Fruit fly (Drosophila melanogaster) whole organism, embryonic: Measurements from ENCODE around the gene CG9302.
A peak's percentile ranks its signal among the peaks of the same experiment; 100 is the strongest.

ENCODE experiments used
- Ada2b ChIP-seq: fragments of 200-800 bp; sonication (Bioruptor generic); IDR thresholded peaks from 2 replicates; pipeline ENCODE4 v1.3.6; 2022; ENCODE audit warnings: missing biosample characterization, missing genetic modification characterization
- Bgb ChIP-seq: fragments of 200-800 bp; sonication (Bioruptor generic); IDR thresholded peaks from 2 replicates; pipeline ENCODE4 v1.3.6; 2022; ENCODE audit warnings: missing biosample characterization, missing genetic modification characterization; ENCODE audit not compliant: partially characterized antibody
- CG1024 ChIP-seq: fragments of 200-800 bp; sonication (Bioruptor generic); IDR thresholded peaks from 2 replicates; pipeline ENCODE4 v1.3.6; 2022; ENCODE audit warnings: missing biosample characterization, missing genetic modification characterization
- CG10321 ChIP-seq: fragments of 200-800 bp; sonication (Bioruptor generic); IDR thresholded peaks from 2 replicates; pipeline ENCODE4 v1.3.6; 2022; ENCODE audit warnings: missing biosample characterization, missing genetic modification characterization
- CG10543 ChIP-seq: fragments of 200-800 bp; sonication (Bioruptor generic); optimal IDR thresholded peaks from 3 replicates; lab custom pipeline; 2017; ENCODE audit warnings: missing biosample characterization, mild to moderate bottlenecking, missing genetic modification characterization, moderate library complexity
- CG10979 ChIP-seq: fragments of 200-800 bp; sonication (Bioruptor generic); optimal IDR thresholded peaks from 2 replicates; lab custom pipeline; 2018; ENCODE audit warnings: missing biosample characterization, mild to moderate bottlenecking, missing genetic modification characterization, moderate library complexity
- CG14965 ChIP-seq: fragments of 200-800 bp; sonication (Bioruptor generic); optimal IDR thresholded peaks from 2 replicates; lab custom pipeline; 2016; ENCODE audit warnings: missing biosample characterization, missing genetic modification characterization, borderline replicate concordance
- CG17328 ChIP-seq: fragments of 200-800 bp; sonication (Bioruptor generic); IDR thresholded peaks from 2 replicates; pipeline ENCODE4 v1.3.6; 2022; ENCODE audit warnings: missing biosample characterization, missing genetic modification characterization
- CG17829 ChIP-seq: fragments of 200-800 bp; optimal IDR thresholded peaks from 2 replicates; lab custom pipeline; 2019; ENCODE audit warnings: missing biosample characterization, mild to moderate bottlenecking, missing genetic modification characterization, moderate library complexity
- CG2129 ChIP-seq: fragments of 200-800 bp; sonication (Bioruptor generic); IDR thresholded peaks from 2 replicates; pipeline ENCODE4 v1.3.6; 2022; ENCODE audit warnings: missing biosample characterization, missing genetic modification characterization; ENCODE audit not compliant: partially characterized antibody
- CG30020 ChIP-seq: fragments of 200-800 bp; optimal IDR thresholded peaks from 2 replicates; lab custom pipeline; 2019; ENCODE audit warnings: missing biosample characterization, mild to moderate bottlenecking, missing genetic modification characterization, moderate library complexity
- CG33213 ChIP-seq: fragments of 200-800 bp; sonication (Bioruptor generic); optimal IDR thresholded peaks from 3 replicates; lab custom pipeline; 2016; ENCODE audit warnings: missing biosample characterization, missing genetic modification characterization
- CG6765 ChIP-seq: fragments of 200-800 bp; sonication (Bioruptor generic); optimal IDR thresholded peaks from 3 replicates; lab custom pipeline; 2017; ENCODE audit warnings: missing biosample characterization, mild to moderate bottlenecking, missing genetic modification characterization
- CG7357 ChIP-seq: fragments of 200-800 bp; sonication (Bioruptor generic); IDR thresholded peaks from 3 replicates; pipeline ENCODE4 v1.3.6; 2022; ENCODE audit warnings: missing biosample characterization, missing genetic modification characterization
- CG7372 ChIP-seq: fragments of 200-800 bp; sonication (Bioruptor generic); IDR thresholded peaks from 2 replicates; pipeline ENCODE4 v1.3.6; 2022; ENCODE audit warnings: missing biosample characterization, missing genetic modification characterization
- CG7987 ChIP-seq: fragments of 200-800 bp; sonication (Bioruptor generic); optimal IDR thresholded peaks from 2 replicates; lab custom pipeline; 2018; ENCODE audit warnings: missing biosample characterization, mild to moderate bottlenecking, missing genetic modification characterization, moderate library complexity
- Chrac-16 ChIP-seq: fragments of 200-800 bp; sonication (Bioruptor generic); optimal IDR thresholded peaks from 3 replicates; lab custom pipeline; 2016; ENCODE audit warnings: missing biosample characterization, missing genetic modification characterization
- Dref ChIP-seq: fragments of 200-800 bp; sonication (Bioruptor generic); IDR thresholded peaks from 2 replicates; pipeline ENCODE4 v1.3.6; 2022; ENCODE audit warnings: missing biosample characterization, missing genetic modification characterization
- H15 ChIP-seq: fragments of 200-800 bp; sonication (Bioruptor generic); IDR thresholded peaks from 3 replicates; pipeline ENCODE4 v1.3.6; 2022; ENCODE audit warnings: missing biosample characterization, missing genetic modification characterization
- HLH4C ChIP-seq: fragments of 200-800 bp; sonication (Bioruptor generic); IDR thresholded peaks from 3 replicates; pipeline ENCODE4 v1.3.6; 2022; ENCODE audit warnings: missing biosample characterization, missing genetic modification characterization; ENCODE audit not compliant: partially characterized antibody
- Max ChIP-seq: fragments of 200-800 bp; sonication (Bioruptor generic); optimal IDR thresholded peaks from 2 replicates; lab custom pipeline; 2016; ENCODE audit warnings: missing biosample characterization, mild to moderate bottlenecking, missing genetic modification characterization
- NFAT ChIP-seq: fragments of 200-800 bp; sonication (Bioruptor generic); IDR thresholded peaks from 2 replicates; pipeline ENCODE4 v1.3.6; 2022; ENCODE audit warnings: missing biosample characterization, missing genetic modification characterization
- Pdp1 ChIP-seq, 2 experiments: fragments of 200-800 bp; sonication (Bioruptor generic); optimal IDR thresholded peaks; 3 replicates each; lab custom pipeline; 2016; ENCODE audit warnings: missing biosample characterization in 2 of 2, missing genetic modification characterization in 2 of 2, mild to moderate bottlenecking in 1 of 2, moderate library complexity in 1 of 2
- Poxn ChIP-seq: fragments of 200-800 bp; sonication (Bioruptor generic); IDR thresholded peaks from 2 replicates; pipeline ENCODE4 v1.3.6; 2022; ENCODE audit warnings: missing biosample characterization, missing genetic modification characterization
- Xbp1 ChIP-seq: fragments of 200-800 bp; sonication (Bioruptor generic); optimal IDR thresholded peaks from 3 replicates; lab custom pipeline; 2016; ENCODE audit warnings: missing biosample characterization, mild to moderate bottlenecking, missing genetic modification characterization
- ase ChIP-seq: fragments of 200-800 bp; sonication (Bioruptor generic); IDR thresholded peaks from 3 replicates; pipeline ENCODE4 v1.3.6; 2022; ENCODE audit warnings: missing biosample characterization, missing genetic modification characterization
- bsh ChIP-seq, 2 experiments: fragments of 200-800 bp; sonication (Bioruptor generic); optimal IDR thresholded peaks; 2 replicates each; lab custom pipeline; 2017 to 2018; ENCODE audit warnings: mild to moderate bottlenecking in 2 of 2, missing biosample characterization in 2 of 2, missing genetic modification characterization in 2 of 2, moderate library complexity in 1 of 2
- caup ChIP-seq: fragments of 200-800 bp; sonication (Bioruptor generic); optimal IDR thresholded peaks from 3 replicates; lab custom pipeline; 2017; ENCODE audit warnings: missing biosample characterization, mild to moderate bottlenecking, missing genetic modification characterization, moderate library complexity; ENCODE audit not compliant: severe bottlenecking
- chif ChIP-seq, 2 experiments: fragments of 200-800 bp; sonication (Bioruptor generic); optimal IDR thresholded peaks; 3 replicates each; lab custom pipeline; 2016; ENCODE audit warnings: missing biosample characterization in 2 of 2, missing genetic modification characterization in 2 of 2
- crol ChIP-seq: fragments of 200-800 bp; sonication (Bioruptor generic); IDR thresholded peaks from 2 replicates; pipeline ENCODE4 v1.3.6; 2022; ENCODE audit warnings: missing biosample characterization, missing genetic modification characterization
- danr ChIP-seq: fragments of 200-800 bp; sonication (Bioruptor generic); IDR thresholded peaks from 2 replicates; pipeline ENCODE4 v1.3.6; 2022; ENCODE audit warnings: missing biosample characterization, missing genetic modification characterization
- exex ChIP-seq: fragments of 200-800 bp; sonication (Bioruptor generic); optimal IDR thresholded peaks from 4 replicates; lab custom pipeline; 2018; ENCODE audit warnings: missing biosample characterization, mild to moderate bottlenecking, missing genetic modification characterization, moderate library complexity
- gce ChIP-seq: fragments of 200-800 bp; sonication (Bioruptor generic); IDR thresholded peaks from 3 replicates; pipeline ENCODE4 v1.3.6; 2022; ENCODE audit warnings: missing biosample characterization, missing genetic modification characterization
- gcm2 ChIP-seq: fragments of 200-800 bp; sonication (Bioruptor generic); optimal IDR thresholded peaks from 2 replicates; lab custom pipeline; 2016; ENCODE audit warnings: missing biosample characterization, missing genetic modification characterization
- gem ChIP-seq: fragments of 200-800 bp; sonication (Bioruptor generic); optimal IDR thresholded peaks from 2 replicates; lab custom pipeline; 2019; ENCODE audit warnings: missing biosample characterization, mild to moderate bottlenecking, missing genetic modification characterization, moderate library complexity
- hb ChIP-seq: fragments of 200-800 bp; sonication (Bioruptor generic); IDR thresholded peaks from 3 replicates; pipeline ENCODE4 v1.3.6; 2022; ENCODE audit warnings: missing biosample characterization, missing genetic modification characterization; ENCODE audit not compliant: partially characterized antibody
- hth ChIP-seq: fragments of >200 bp; optimal IDR thresholded peaks from 2 replicates; lab custom pipeline; 2017; ENCODE audit warnings: inconsistent platforms
- insv ChIP-seq, 2 experiments: fragments of 200-800 bp; sonication (Bioruptor generic); optimal IDR thresholded peaks; 3 replicates each; lab custom pipeline; 2016 to 2018; ENCODE audit warnings: missing biosample characterization in 2 of 2, missing genetic modification characterization in 2 of 2
- jigr1 ChIP-seq: fragments of 200-800 bp; sonication (Bioruptor generic); IDR thresholded peaks from 3 replicates; pipeline ENCODE4 v1.3.6; 2022; ENCODE audit warnings: missing biosample characterization, missing genetic modification characterization
- lov ChIP-seq, 2 experiments: fragments of 200-800 bp in 1 of 2; fragments of >200 bp in 1 of 2; sonication (Bioruptor generic) in 1 of 2; IDR thresholded peaks in 1 of 2; optimal IDR thresholded peaks in 1 of 2; 2 replicates in 1 of 2; 3 replicates in 1 of 2; pipeline versions ENCODE4 v1.3.6 to Lab custom; 2017 to 2022; ENCODE audit warnings: missing biosample characterization in 1 of 2, missing genetic modification characterization in 1 of 2
- mirr ChIP-seq: fragments of 200-800 bp; sonication (Bioruptor generic); optimal IDR thresholded peaks from 3 replicates; lab custom pipeline; 2018; ENCODE audit warnings: missing biosample characterization, mild to moderate bottlenecking, missing genetic modification characterization
- pho ChIP-seq: fragments of 200-800 bp; sonication (Bioruptor generic); optimal IDR thresholded peaks from 2 replicates; lab custom pipeline; 2016; ENCODE audit warnings: missing biosample characterization, missing genetic modification characterization
- salm ChIP-seq: fragments of 200-800 bp; sonication (Bioruptor generic); optimal IDR thresholded peaks from 2 replicates; lab custom pipeline; 2018; ENCODE audit warnings: missing biosample characterization, mild to moderate bottlenecking, missing genetic modification characterization
- sr ChIP-seq: fragments of 200-800 bp; sonication (Bioruptor generic); IDR thresholded peaks from 3 replicates; pipeline ENCODE4 v1.3.6; 2022; ENCODE audit warnings: missing biosample characterization, missing genetic modification characterization
- ssp ChIP-seq: fragments of 200-800 bp; sonication (Bioruptor generic); IDR thresholded peaks from 2 replicates; pipeline ENCODE4 v1.3.6; 2022; ENCODE audit warnings: missing biosample characterization, missing genetic modification characterization

The CG9302 gene

dm6 chr2L:13382351-13383029 is 4.2 kb upstream of the CG9302 start, which contains the start of gene loqs (continued):
- 0 out of 2 replicates have a peak, but pooled peaks have one; percentile 6 for TF ChIP-seq Bgb (GFP tag; lab: Robert Waterston, UW)
- TF ChIP-seq Dref (GFP tag; lab: Robert Waterston, UW) = peak; percentile 55
- 0 out of 3 replicates have a peak, but pooled peaks have one; percentile 46 for TF ChIP-seq HLH4C
- TF ChIP-seq CG33213 = no peak
- TF ChIP-seq CG10543 = no peak
- no peak for TF ChIP-seq gcm2
- no peak for TF ChIP-seq jigr1 (GFP tag; lab: Robert Waterston, UW)
- TF ChIP-seq gem (tag; lab: Kevin White, UChicago) = peak; percentile 50
- TF ChIP-seq Ada2b (GFP tag; lab: Robert Waterston, UW) = peak; percentile 10; the same call in 1 of the 2 replicates
- TF ChIP-seq bsh (GFP tag; optimal IDR thresholded peaks at IDR 0.05; lab: Kevin White, UChicago) = no peak
- no peak for TF ChIP-seq crol (GFP tag; lab: Robert Waterston, UW)
- no peak for TF ChIP-seq CG6765 (GFP tag; lab: Kevin White, UChicago)
- no peak for TF ChIP-seq Max (GFP tag; lab: Kevin White, UChicago)
- no peak for TF ChIP-seq caup (GFP tag; lab: Kevin White, UChicago)
- TF ChIP-seq NFAT = no peak
- peak; percentile 8 for TF ChIP-seq Xbp1 (GFP tag; lab: Kevin White, UChicago)
- no peak for TF ChIP-seq pho
- TF ChIP-seq CG10321 (GFP tag; lab: Robert Waterston, UW) = no peak

DNA sequence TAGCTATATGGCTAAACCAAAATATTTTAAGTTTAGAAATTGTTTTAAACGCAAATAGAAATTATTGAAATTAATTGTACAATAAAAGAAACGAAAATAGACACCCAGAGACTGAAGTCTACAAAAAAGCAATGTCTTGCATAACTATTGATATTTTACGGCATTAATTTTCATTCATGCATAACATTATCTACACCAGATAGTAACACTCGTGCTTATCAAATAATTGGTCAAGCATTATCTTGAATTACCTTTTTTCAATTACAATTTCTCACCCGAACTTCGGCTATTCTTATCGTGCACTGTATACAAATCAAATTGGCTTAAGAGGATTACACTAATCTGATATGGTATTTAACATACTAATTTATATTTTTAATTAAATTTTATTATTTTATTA is 2.3 kb downstream of the CG9302 start:
- no peak for TF ChIP-seq CG17829 (tag; lab: Kevin White, UChicago)
- no peak for TF ChIP-seq pho
- peak in 1 of 2 experiments; percentile 86 for TF ChIP-seq Pdp1 (GFP tag; optimal IDR thresholded peaks at IDR 0.05; lab: Kevin White, UChicago)
- TF ChIP-seq exex = peak; percentile 99
- TF ChIP-seq mirr = peak; percentile 81

DNA sequence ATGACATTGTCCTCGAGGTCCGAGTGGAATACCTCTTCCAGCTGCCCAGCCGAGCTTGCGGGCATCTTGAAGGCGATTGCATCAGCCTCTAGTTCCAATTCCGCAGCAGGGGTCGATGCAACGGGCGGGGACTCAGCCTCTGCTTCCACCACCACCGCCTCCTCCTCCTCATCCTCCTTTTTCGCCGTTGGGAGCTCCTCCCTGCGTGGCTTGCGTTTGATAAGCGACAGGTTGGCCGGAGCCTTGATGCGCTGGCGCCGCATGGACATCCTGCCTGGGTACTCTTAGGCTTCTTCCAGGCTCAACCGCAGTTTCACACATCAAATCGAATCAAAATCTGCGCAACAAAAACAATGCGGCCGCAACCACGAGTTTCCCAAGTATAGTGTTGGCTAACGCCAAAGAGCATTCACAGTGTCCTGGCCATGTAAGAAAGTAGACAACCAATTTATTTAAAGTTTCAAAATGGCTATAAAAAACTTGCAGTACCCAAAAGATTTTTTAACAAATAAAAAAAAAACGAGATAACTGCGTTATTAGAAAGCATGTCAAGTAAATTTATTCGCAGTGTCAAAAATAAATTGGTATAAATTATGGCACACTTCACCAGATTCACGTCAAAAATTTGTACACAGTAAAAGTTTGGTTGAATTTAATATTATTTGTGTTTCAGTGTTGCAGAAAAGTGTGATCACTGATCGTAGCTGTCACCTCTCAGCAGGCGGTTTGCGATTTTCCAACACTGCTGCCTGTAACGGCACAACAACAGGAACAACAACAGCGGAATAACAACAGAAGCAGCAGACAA is 4.7 kb downstream of the CG9302 start, which contains the start of the genes Bdp1 and CG6565:
Bdp1 (minus strand) TSS at position 456 of the 808 bp plus-strand sequence.
CG6565 (plus strand) TSS at position 585 of the 808 bp plus-strand sequence.
- TF ChIP-seq CG10979 (peak; percentile 94), CG2129 (GFP tag; lab: Robert Waterston, UW) (no peak), H15 (peak; percentile 93), salm (tag; lab: Kevin White, UChicago) (peak; percentile 88), CG30020 (peak; percentile 84), CG7357 (peak; percentile 91), Chrac-16 (peak; percentile 98), ase (GFP tag; lab: Robert Waterston, UW) (peak; percentile 94), danr (GFP tag; lab: Robert Waterston, UW) (peak; percentile 97), hth (lab: Kevin White, UChicago) (no peak), Poxn (GFP tag; lab: Robert Waterston, UW) (peak; percentile 94), chif (GFP tag; optimal IDR thresholded peaks at IDR 0.05; lab: Kevin White, UChicago) (peak; percentile 98 to 99), CG14965 (GFP tag; lab: Kevin White, UChicago) (peak; percentile 76), lov (optimal IDR thresholded peaks at IDR 0.05; lab: Kevin White, UChicago) (no peak), lov (GFP tag; IDR thresholded peaks at IDR 0.05; lab: Robert Waterston, UW) (peak; percentile 85; the same call in 2 of the 3 replicates), CG17328 (peak; percentile 90), hb (GFP tag; lab: Robert Waterston, UW) (no peak), gce (GFP tag; lab: Robert Waterston, UW) (peak; percentile 76), CG7372 (peak; percentile 96), CG7987 (GFP tag; lab: Kevin White, UChicago) (peak; percentile 85), CG1024 (GFP tag; lab: Robert Waterston, UW) (peak; percentile 76), HLH4C (no peak), sr (GFP tag; lab: Robert Waterston, UW) (peak; percentile 67; the same call in 1 of the 3 replicates), ssp (GFP tag; lab: Robert Waterston, UW) (peak; percentile 92), insv (GFP tag; optimal IDR thresholded peaks at IDR 0.05; lab: Kevin White, UChicago) (peak; percentile 60 to 75)
